Fruit fly (Drosophila melanogaster) whole organism, embryonic: ENCODE measurements around the gene peb.

Source experiments
- Adf1 ChIP-seq: fragments of 200-800 bp; sonication (Bioruptor generic); IDR thresholded peaks from 2 replicates; pipeline ENCODE4 v1.3.6; 2022; ENCODE audit warnings: missing biosample characterization, missing genetic modification characterization
- Bgb ChIP-seq: fragments of 200-800 bp; sonication (Bioruptor generic); IDR thresholded peaks from 2 replicates; pipeline ENCODE4 v1.3.6; 2022; ENCODE audit warnings: missing biosample characterization, missing genetic modification characterization; ENCODE audit not compliant: partially characterized antibody
- CG10147 ChIP-seq: fragments of 200-800 bp; sonication (Bioruptor generic); optimal IDR thresholded peaks from 2 replicates; lab custom pipeline; 2019; ENCODE audit warnings: missing biosample characterization, mild to moderate bottlenecking, missing genetic modification characterization, moderate library complexity
- CG10267 ChIP-seq: fragments of 200-800 bp; sonication (Bioruptor generic); optimal IDR thresholded peaks from 2 replicates; lab custom pipeline; 2018; ENCODE audit warnings: missing biosample characterization, mild to moderate bottlenecking, missing genetic modification characterization, moderate library complexity
- CG10979 ChIP-seq: fragments of 200-800 bp; sonication (Bioruptor generic); optimal IDR thresholded peaks from 2 replicates; lab custom pipeline; 2018; ENCODE audit warnings: missing biosample characterization, mild to moderate bottlenecking, missing genetic modification characterization, moderate library complexity
- CG12769 ChIP-seq: fragments of 200-800 bp; sonication (Bioruptor generic); optimal IDR thresholded peaks from 2 replicates; lab custom pipeline; 2019; ENCODE audit warnings: missing biosample characterization, mild to moderate bottlenecking, missing genetic modification characterization, moderate library complexity
- CG12942 ChIP-seq: fragments of 200-800 bp; sonication (Bioruptor generic); optimal IDR thresholded peaks from 3 replicates; lab custom pipeline; 2016; ENCODE audit warnings: missing biosample characterization, missing genetic modification characterization
- CG13894 ChIP-seq: fragments of 200-800 bp; sonication (Bioruptor generic); optimal IDR thresholded peaks from 3 replicates; lab custom pipeline; 2018; ENCODE audit warnings: missing biosample characterization, mild to moderate bottlenecking, missing genetic modification characterization, moderate library complexity
- CG15073 ChIP-seq: fragments of 200-800 bp; sonication (Bioruptor generic); optimal IDR thresholded peaks from 2 replicates; lab custom pipeline; 2016; ENCODE audit warnings: missing biosample characterization, missing genetic modification characterization
- CG15601 ChIP-seq: fragments of 200-800 bp; sonication (Bioruptor generic); optimal IDR thresholded peaks from 3 replicates; lab custom pipeline; 2019; ENCODE audit warnings: missing biosample characterization, mild to moderate bottlenecking, missing genetic modification characterization, moderate library complexity
- CG17361 ChIP-seq: fragments of 200-800 bp; sonication (Bioruptor generic); IDR thresholded peaks from 3 replicates; pipeline ENCODE4 v1.3.6; 2022; ENCODE audit warnings: missing biosample characterization, missing genetic modification characterization
- CG18262 ChIP-seq: fragments of 200-800 bp; optimal IDR thresholded peaks from 3 replicates; lab custom pipeline; 2019; ENCODE audit warnings: missing biosample characterization, mild to moderate bottlenecking, missing genetic modification characterization, moderate library complexity
- CG18476 ChIP-seq: fragments of 200-800 bp; sonication (Bioruptor generic); optimal IDR thresholded peaks from 2 replicates; lab custom pipeline; 2016; ENCODE audit warnings: missing biosample characterization, mild to moderate bottlenecking, missing genetic modification characterization
- CG30431 ChIP-seq: fragments of 200-800 bp; sonication (Bioruptor generic); optimal IDR thresholded peaks from 2 replicates; lab custom pipeline; 2017; ENCODE audit warnings: missing biosample characterization, missing genetic modification characterization
- CG32767 ChIP-seq: fragments of 200-800 bp; sonication (Bioruptor generic); IDR thresholded peaks from 2 replicates; pipeline ENCODE4 v1.3.6; 2022; ENCODE audit warnings: missing biosample characterization, missing genetic modification characterization
- CG3407 ChIP-seq: fragments of 200-800 bp; sonication (Bioruptor generic); optimal IDR thresholded peaks from 2 replicates; lab custom pipeline; 2018; ENCODE audit warnings: missing biosample characterization, mild to moderate bottlenecking, missing genetic modification characterization
- CG4282 ChIP-seq: fragments of 200-800 bp; sonication (Bioruptor generic); optimal IDR thresholded peaks from 2 replicates; lab custom pipeline; 2016; ENCODE audit warnings: missing biosample characterization, missing genetic modification characterization
- CG4328 ChIP-seq: fragments of 200-800 bp; sonication (Bioruptor generic); optimal IDR thresholded peaks from 3 replicates; lab custom pipeline; 2017; ENCODE audit warnings: missing biosample characterization, missing genetic modification reagents, missing genetic modification characterization
- CG4617 ChIP-seq: fragments of 200-800 bp; sonication (Bioruptor generic); optimal IDR thresholded peaks from 3 replicates; lab custom pipeline; 2016; ENCODE audit warnings: missing biosample characterization, missing genetic modification characterization, borderline replicate concordance
- CG7745 ChIP-seq: fragments of 200-800 bp; sonication (Bioruptor generic); optimal IDR thresholded peaks from 2 replicates; lab custom pipeline; 2018; ENCODE audit warnings: missing biosample characterization, mild to moderate bottlenecking, missing genetic modification characterization, moderate library complexity
- CG7963 ChIP-seq: fragments of 200-800 bp; sonication (Bioruptor generic); IDR thresholded peaks from 3 replicates; pipeline ENCODE4 v1.3.6; 2022; ENCODE audit warnings: missing biosample characterization, missing genetic modification characterization; ENCODE audit not compliant: partially characterized antibody
- CG8944 ChIP-seq: fragments of 200-800 bp; sonication (Bioruptor generic); optimal IDR thresholded peaks from 3 replicates; lab custom pipeline; 2016; ENCODE audit warnings: missing biosample characterization, missing genetic modification characterization
- CG9797 ChIP-seq: fragments of 200-800 bp; sonication (Bioruptor generic); optimal IDR thresholded peaks from 3 replicates; lab custom pipeline; 2018; ENCODE audit warnings: missing biosample characterization, mild to moderate bottlenecking, missing genetic modification characterization
- Dad ChIP-seq: fragments of 200-800 bp; sonication (Bioruptor generic); optimal IDR thresholded peaks from 3 replicates; lab custom pipeline; 2016; ENCODE audit warnings: missing biosample characterization, missing genetic modification characterization
- Dek ChIP-seq: fragments of 200-800 bp; sonication (Bioruptor generic); optimal IDR thresholded peaks from 3 replicates; lab custom pipeline; 2019; ENCODE audit warnings: missing biosample characterization, mild to moderate bottlenecking, missing genetic modification characterization, moderate library complexity
- Gsc ChIP-seq: fragments of 200-800 bp; sonication (Bioruptor generic); IDR thresholded peaks from 2 replicates; pipeline ENCODE4 v1.3.6; 2022; ENCODE audit warnings: missing biosample characterization, missing genetic modification characterization
- HHEX ChIP-seq: fragments of 200-800 bp; sonication (Bioruptor generic); optimal IDR thresholded peaks from 3 replicates; lab custom pipeline; 2017; ENCODE audit warnings: missing biosample characterization, mild to moderate bottlenecking, missing genetic modification characterization, missing genetic modification reagents
- HLHmδ ChIP-seq: fragments of 200-800 bp; sonication (Bioruptor generic); optimal IDR thresholded peaks from 2 replicates; lab custom pipeline; 2018; ENCODE audit warnings: missing biosample characterization, mild to moderate bottlenecking, missing genetic modification characterization, moderate library complexity
- Hand ChIP-seq: fragments of 200-800 bp; sonication (Bioruptor generic); optimal IDR thresholded peaks from 2 replicates; lab custom pipeline; 2017; ENCODE audit warnings: mild to moderate bottlenecking, missing biosample characterization, missing genetic modification reagents, missing genetic modification characterization
- Hr78 ChIP-seq, 2 experiments: fragments of 200-800 bp in 1 of 2; fragments of >200 bp in 1 of 2; sonication (Bioruptor generic) in 1 of 2; optimal IDR thresholded peaks; 2 replicates each; lab custom pipeline; 2017 to 2019; ENCODE audit warnings: missing biosample characterization in 2 of 2, missing genetic modification characterization in 2 of 2, mild to moderate bottlenecking in 1 of 2, moderate library complexity in 1 of 2
- Kr ChIP-seq: fragments of 200-800 bp; sonication (Bioruptor generic); optimal IDR thresholded peaks from 2 replicates; lab custom pipeline; 2017; ENCODE audit warnings: missing biosample characterization, mild to moderate bottlenecking, missing genetic modification characterization
- NC2β ChIP-seq: fragments of 200-800 bp; sonication (Bioruptor generic); optimal IDR thresholded peaks from 2 replicates; lab custom pipeline; 2016; ENCODE audit warnings: missing biosample characterization, missing genetic modification characterization
- crp ChIP-seq, 2 experiments: fragments of 200-800 bp; sonication (Bioruptor generic); optimal IDR thresholded peaks; 2 replicates in 1 of 2; 3 replicates in 1 of 2; lab custom pipeline; 2017; ENCODE audit warnings: missing biosample characterization in 2 of 2, missing genetic modification characterization in 2 of 2, mild to moderate bottlenecking in 1 of 2, moderate library complexity in 1 of 2
- danr ChIP-seq: fragments of 200-800 bp; sonication (Bioruptor generic); IDR thresholded peaks from 2 replicates; pipeline ENCODE4 v1.3.6; 2022; ENCODE audit warnings: missing biosample characterization, missing genetic modification characterization
- exex ChIP-seq: fragments of 200-800 bp; sonication (Bioruptor generic); optimal IDR thresholded peaks from 4 replicates; lab custom pipeline; 2018; ENCODE audit warnings: missing biosample characterization, mild to moderate bottlenecking, missing genetic modification characterization, moderate library complexity
- eyg ChIP-seq: fragments of 200-800 bp; sonication (Bioruptor generic); optimal IDR thresholded peaks from 3 replicates; lab custom pipeline; 2016; ENCODE audit warnings: missing biosample characterization, missing genetic modification characterization
- gcm2 ChIP-seq: fragments of 200-800 bp; sonication (Bioruptor generic); optimal IDR thresholded peaks from 2 replicates; lab custom pipeline; 2016; ENCODE audit warnings: missing biosample characterization, missing genetic modification characterization
- gt ChIP-seq: fragments of 200-800 bp; sonication (Bioruptor generic); IDR thresholded peaks from 2 replicates; pipeline ENCODE4 v1.3.6; 2022; ENCODE audit warnings: missing biosample characterization, missing genetic modification characterization
- ham ChIP-seq: fragments of 200-800 bp; sonication (Bioruptor generic); IDR thresholded peaks from 2 replicates; pipeline ENCODE4 v1.3.6; 2022; ENCODE audit warnings: missing biosample characterization, missing genetic modification characterization
- luna ChIP-seq: fragments of 200-800 bp; sonication (Bioruptor generic); optimal IDR thresholded peaks from 2 replicates; lab custom pipeline; 2016; ENCODE audit warnings: missing biosample characterization, missing genetic modification characterization
- pros ChIP-seq: fragments of 200-800 bp; sonication (Bioruptor generic); optimal IDR thresholded peaks from 3 replicates; lab custom pipeline; 2019; ENCODE audit warnings: missing biosample characterization, mild to moderate bottlenecking, missing genetic modification characterization, moderate library complexity
- ro ChIP-seq: fragments of 200-800 bp; sonication (Bioruptor generic); IDR thresholded peaks from 2 replicates; pipeline ENCODE4 v1.3.6; 2022; ENCODE audit warnings: missing biosample characterization, missing genetic modification characterization
- salm ChIP-seq: fragments of 200-800 bp; sonication (Bioruptor generic); optimal IDR thresholded peaks from 2 replicates; lab custom pipeline; 2018; ENCODE audit warnings: missing biosample characterization, mild to moderate bottlenecking, missing genetic modification characterization
- scrt ChIP-seq: fragments of 200-800 bp; sonication (Bioruptor generic); optimal IDR thresholded peaks from 2 replicates; lab custom pipeline; 2018; ENCODE audit warnings: missing biosample characterization, mild to moderate bottlenecking, missing genetic modification characterization, moderate library complexity
- sens-2 ChIP-seq: fragments of 200-800 bp; sonication (Bioruptor generic); IDR thresholded peaks from 2 replicates; pipeline ENCODE4 v1.3.6; 2022; ENCODE audit warnings: missing biosample characterization, missing genetic modification characterization
- shn ChIP-seq: fragments of 200-800 bp; sonication (Bioruptor generic); optimal IDR thresholded peaks from 3 replicates; lab custom pipeline; 2016; ENCODE audit warnings: missing biosample characterization, missing genetic modification characterization
- tll ChIP-seq, 2 experiments: fragments of 200-800 bp in 1 of 2; fragments of >200 bp in 1 of 2; sonication (Bioruptor generic) in 1 of 2; optimal IDR thresholded peaks; 2 replicates each; lab custom pipeline; 2017 to 2019; ENCODE audit warnings: missing biosample characterization in 2 of 2, missing genetic modification characterization in 2 of 2, mild to moderate bottlenecking in 1 of 2, moderate library complexity in 1 of 2
- tna ChIP-seq: fragments of 200-800 bp; sonication (Bioruptor generic); IDR thresholded peaks from 2 replicates; pipeline ENCODE4 v1.3.6; 2022; ENCODE audit warnings: missing biosample characterization, missing genetic modification characterization; ENCODE audit not compliant: partially characterized antibody
- twi ChIP-seq: fragments of 200-800 bp; optimal IDR thresholded peaks from 2 replicates; lab custom pipeline; 2019; ENCODE audit warnings: missing biosample characterization, mild to moderate bottlenecking, missing genetic modification characterization, moderate library complexity
- vfl ChIP-seq: fragments of 200-800 bp; sonication (Bioruptor generic); optimal IDR thresholded peaks from 2 replicates; lab custom pipeline; 2016; ENCODE audit warnings: missing biosample characterization, missing genetic modification characterization
- zf30C ChIP-seq: fragments of 200-800 bp; sonication (Bioruptor generic); optimal IDR thresholded peaks from 3 replicates; lab custom pipeline; 2018; ENCODE audit warnings: missing biosample characterization, mild to moderate bottlenecking, missing genetic modification characterization

Gene peb

dm6 chrX:4573971-4574370, 43.4 kb upstream of the peb start (continued):
- no peak for TF ChIP-seq Hand (GFP tag; lab: Kevin White, UChicago)
- TF ChIP-seq vfl (GFP tag; lab: Kevin White, UChicago), result no peak
- no peak for TF ChIP-seq eyg (GFP tag; lab: Kevin White, UChicago)
- TF ChIP-seq ro (GFP tag; lab: Robert Waterston, UW), result no peak
- TF ChIP-seq CG15601 (tag; lab: Kevin White, UChicago), result no peak
- no peak for TF ChIP-seq danr (GFP tag; lab: Robert Waterston, UW)
- no peak for TF ChIP-seq CG18476
- TF ChIP-seq CG12942, result no peak
- no peak for TF ChIP-seq luna (GFP tag; lab: Kevin White, UChicago)
- TF ChIP-seq Gsc, result no peak
- no peak for TF ChIP-seq exex (tag; lab: Kevin White, UChicago)
- TF ChIP-seq CG30431 (GFP tag; lab: Kevin White, UChicago), result no peak
- no peak for TF ChIP-seq CG9797 (GFP tag; lab: Kevin White, UChicago)
- no peak for TF ChIP-seq pros (GFP tag; lab: Kevin White, UChicago)
- no peak for TF ChIP-seq salm
- TF ChIP-seq CG7745 (tag; lab: Kevin White, UChicago), result no peak
- TF ChIP-seq CG8944, result no peak
- TF ChIP-seq CG15073, result no peak
- peak; percentile 55 for TF ChIP-seq CG18262 (tag; lab: Kevin White, UChicago)
- no peak for TF ChIP-seq CG7963 (GFP tag; lab: Robert Waterston, UW)
- TF ChIP-seq zf30C (GFP tag; lab: Kevin White, UChicago), result peak; percentile 17
- no peak for TF ChIP-seq CG4282 (GFP tag; lab: Kevin White, UChicago)
- TF ChIP-seq Dek (tag; lab: Kevin White, UChicago), result no peak
- TF ChIP-seq gcm2, result no peak
- TF ChIP-seq shn, result no peak
- TF ChIP-seq Dad (GFP tag; lab: Kevin White, UChicago), result no peak
- peak; percentile 61 for TF ChIP-seq CG10979 (tag; lab: Kevin White, UChicago)
- no peak for TF ChIP-seq ham
- TF ChIP-seq CG13894 (tag; lab: Kevin White, UChicago), result no peak
- TF ChIP-seq CG3407 (GFP tag; lab: Kevin White, UChicago), result no peak
- peak; percentile 41; the same call in 2 of the 3 replicates for TF ChIP-seq CG17361 (GFP tag; lab: Robert Waterston, UW)
- no peak for TF ChIP-seq scrt
- no peak for TF ChIP-seq CG4617
- peak; percentile 33 for TF ChIP-seq CG10267 (tag; lab: Kevin White, UChicago)
- TF ChIP-seq Hr78 (GFP tag; optimal IDR thresholded peaks at IDR 0.05; lab: Kevin White, UChicago), result no peak
- TF ChIP-seq CG4328 (GFP tag; lab: Kevin White, UChicago), result no peak
- no peak for TF ChIP-seq twi
- TF ChIP-seq HLHmδ, result no peak
- TF ChIP-seq tll (GFP tag; optimal IDR thresholded peaks at IDR 0.05; lab: Kevin White, UChicago), result no peak
- TF ChIP-seq CG10147 (GFP tag; lab: Kevin White, UChicago), result no peak
- no peak for TF ChIP-seq tna (GFP tag; lab: Robert Waterston, UW)
- TF ChIP-seq Kr (GFP tag; lab: Kevin White, UChicago), result no peak
- TF ChIP-seq Adf1 (GFP tag; lab: Robert Waterston, UW), result no peak
- TF ChIP-seq gt, result no peak
- no peak for TF ChIP-seq HHEX
- TF ChIP-seq NC2β (GFP tag; lab: Kevin White, UChicago), result no peak
- no peak for TF ChIP-seq Bgb (GFP tag; lab: Robert Waterston, UW)
- no peak for TF ChIP-seq crp (GFP tag; optimal IDR thresholded peaks at IDR 0.05; lab: Kevin White, UChicago)
- no peak for TF ChIP-seq CG32767 (GFP tag; lab: Robert Waterston, UW)
- no peak; the same call in 1 of the 2 replicates for TF ChIP-seq sens-2 (GFP tag; lab: Robert Waterston, UW)
- TF ChIP-seq CG12769 (tag; lab: Kevin White, UChicago), result no peak
